Fruit fly (Drosophila melanogaster): ENCODE results near the gene CG32024.
A peak's percentile ranks its signal among the peaks of the same experiment; 100 is the strongest.

CG32024 gene

dm6 chr3L:8813484-8813883, 6.1 kb downstream of the CG32024 start (continued):
- no peak for TF ChIP-seq CG7963 (GFP tag; IDR thresholded peaks at IDR 0.05; ENCODE audit: partially characterized antibody)
- peak; percentile 67; the same call in 1 of the 3 replicates for TF ChIP-seq gce (GFP tag; IDR thresholded peaks at IDR 0.05)
- no peak for TF ChIP-seq CG3281 (GFP tag; optimal IDR thresholded peaks at IDR 0.05)
- no peak for TF ChIP-seq CG1233 (GFP tag; optimal IDR thresholded peaks at IDR 0.05)
- TF ChIP-seq CG10209 (GFP tag; optimal IDR thresholded peaks at IDR 0.05): no peak
- peak; percentile 65 for TF ChIP-seq Ada2b (GFP tag; IDR thresholded peaks at IDR 0.05)
- no peak for TF ChIP-seq NC2β (GFP tag; optimal IDR thresholded peaks at IDR 0.05)
- TF ChIP-seq PHDP (tag; optimal IDR thresholded peaks at IDR 0.05): no peak
- TF ChIP-seq Fer3 (tag; optimal IDR thresholded peaks at IDR 0.05): peak; percentile 17
- no peak for TF ChIP-seq Sry-β (GFP tag; optimal IDR thresholded peaks at IDR 0.05)
- TF ChIP-seq CG3847 (GFP tag; IDR thresholded peaks at IDR 0.05): peak; percentile 60
- TF ChIP-seq gcm2 (GFP tag; optimal IDR thresholded peaks at IDR 0.05): no peak
- TF ChIP-seq Scr (GFP tag; IDR thresholded peaks at IDR 0.05; ENCODE audit: partially characterized antibody): no peak
- TF ChIP-seq CG9876 (GFP tag; optimal IDR thresholded peaks at IDR 0.05): no peak
- TF ChIP-seq knrl (GFP tag; IDR thresholded peaks at IDR 0.05; ENCODE audit: partially characterized antibody): no peak
- TF ChIP-seq CG7556 (GFP tag; optimal IDR thresholded peaks at IDR 0.05): no peak
- TF ChIP-seq dmrt11E (tag; optimal IDR thresholded peaks at IDR 0.05): no peak
- no peak for TF ChIP-seq Ravus (GFP tag; IDR thresholded peaks at IDR 0.05)
- TF ChIP-seq peb (GFP tag; IDR thresholded peaks at IDR 0.05): no peak
- no peak for TF ChIP-seq ftz-f1 (GFP tag; optimal IDR thresholded peaks at IDR 0.05)
- no peak for TF ChIP-seq unpg (GFP tag; optimal IDR thresholded peaks at IDR 0.05)
- TF ChIP-seq Ets97D (GFP tag; optimal IDR thresholded peaks at IDR 0.05): no peak
- TF ChIP-seq h (optimal IDR thresholded peaks at IDR 0.05): no peak
- peak; percentile 39; the same call in 1 of the 2 replicates for TF ChIP-seq CG9215 (GFP tag; IDR thresholded peaks at IDR 0.05)
- TF ChIP-seq pum (GFP tag; optimal IDR thresholded peaks at IDR 0.05): no peak
- TF ChIP-seq Myb (GFP tag; optimal IDR thresholded peaks at IDR 0.05): no peak
- TF ChIP-seq CG30403 (GFP tag; optimal IDR thresholded peaks at IDR 0.05): peak; percentile 25
- TF ChIP-seq eve (GFP tag; optimal IDR thresholded peaks at IDR 0.05): no peak
- TF ChIP-seq lbe (GFP tag; optimal IDR thresholded peaks at IDR 0.05): no peak
- TF ChIP-seq CG3838 (GFP tag; optimal IDR thresholded peaks at IDR 0.05): no peak
- no peak for TF ChIP-seq Nf-YC (tag; optimal IDR thresholded peaks at IDR 0.05)
- TF ChIP-seq ash1 (GFP tag; optimal IDR thresholded peaks at IDR 0.05): no peak
- TF ChIP-seq Asciz (GFP tag; optimal IDR thresholded peaks at IDR 0.05): no peak
- no peak for TF ChIP-seq slp2 (GFP tag; optimal IDR thresholded peaks at IDR 0.05)
- TF ChIP-seq Hr78 (GFP tag; optimal IDR thresholded peaks at IDR 0.05): no peak
- TF ChIP-seq CG1529 (GFP tag; optimal IDR thresholded peaks at IDR 0.05): no peak
- TF ChIP-seq seq (GFP tag; IDR thresholded peaks at IDR 0.05): peak; percentile 61
- peak; percentile 61 for TF ChIP-seq CG14667 (GFP tag; IDR thresholded peaks at IDR 0.05)
- TF ChIP-seq cwo (GFP tag; optimal IDR thresholded peaks at IDR 0.05): no peak
- TF ChIP-seq CG10543 (GFP tag; optimal IDR thresholded peaks at IDR 0.05): no peak
- no peak for TF ChIP-seq vfl (GFP tag; optimal IDR thresholded peaks at IDR 0.05)
- TF ChIP-seq Chrac-16 (GFP tag; optimal IDR thresholded peaks at IDR 0.05): no peak
- no peak for TF ChIP-seq cad (GFP tag; optimal IDR thresholded peaks at IDR 0.05)
- no peak for TF ChIP-seq CG12942 (GFP tag; optimal IDR thresholded peaks at IDR 0.05)
- no peak for TF ChIP-seq CG4328 (GFP tag; optimal IDR thresholded peaks at IDR 0.05)
- 0 out of 3 replicates have a peak, but pooled peaks have one; percentile 35 for TF ChIP-seq CG11560 (tag; IDR thresholded peaks at IDR 0.05)
- peak; percentile 64; the same call in 2 of the 3 replicates for TF ChIP-seq otp (GFP tag; IDR thresholded peaks at IDR 0.05)
- TF ChIP-seq rib (GFP tag; IDR thresholded peaks at IDR 0.05): no peak
- TF ChIP-seq cas (GFP tag; IDR thresholded peaks at IDR 0.05): no peak
- TF ChIP-seq CG8359 (GFP tag; optimal IDR thresholded peaks at IDR 0.05; ENCODE audit: borderline replicate concordance): no peak
- TF ChIP-seq row (GFP tag; IDR thresholded peaks at IDR 0.05): peak; percentile 76
- no peak for TF ChIP-seq CG7987 (GFP tag; optimal IDR thresholded peaks at IDR 0.05)

Measured in whole organism, embryonic.